Worm (Caenorhabditis elegans) whole organism, L3 larva: ENCODE data around the gene psd-1.

Experiments
- R02D3.7 ChIP-seq: fragments of 150-350 bp; optimal IDR thresholded peaks from 2 replicates; lab custom pipeline; 2014; ENCODE audit warnings: missing biosample characterization, missing genetic modification characterization
- ZK546.5 ChIP-seq: sonication (generic microtip); optimal IDR thresholded peaks from 2 replicates; lab custom pipeline; 2017; ENCODE audit warnings: missing biosample characterization, missing genetic modification characterization
- ama-1 ChIP-seq: fragments of 150-350 bp; optimal IDR thresholded peaks from 2 replicates; lab custom pipeline; 2018
- ceh-28 ChIP-seq: fragments of 150-350 bp; optimal IDR thresholded peaks from 2 replicates; lab custom pipeline; 2014; ENCODE audit warnings: missing biosample characterization, missing genetic modification reagents, missing genetic modification characterization
- ceh-82 ChIP-seq: fragments of 150-350 bp; optimal IDR thresholded peaks from 2 replicates; lab custom pipeline; 2014; ENCODE audit warnings: missing biosample characterization, missing genetic modification characterization
- daf-12 ChIP-seq: fragments of 150-350 bp; optimal IDR thresholded peaks from 2 replicates; lab custom pipeline; 2014; ENCODE audit warnings: missing biosample characterization, missing genetic modification reagents, missing genetic modification characterization
- egl-27 ChIP-seq: sonication (generic microtip); optimal IDR thresholded peaks from 4 replicates; lab custom pipeline; 2017; ENCODE audit warnings: missing biosample characterization, missing genetic modification reagents, missing genetic modification characterization
- elt-1 ChIP-seq: fragments of 150-350 bp; optimal IDR thresholded peaks from 2 replicates; lab custom pipeline; 2014; ENCODE audit warnings: missing biosample characterization, missing genetic modification characterization
- elt-2 ChIP-seq: sonication (generic microtip); optimal IDR thresholded peaks from 2 replicates; lab custom pipeline; 2016; ENCODE audit warnings: missing genetic modification reagents, mild to moderate bottlenecking, missing genetic modification characterization, missing compliant biosample characterization
- elt-3 ChIP-seq, 3 experiments: fragments of 150-350 bp in 1 of 3; sonication (generic microtip) in 2 of 3; optimal IDR thresholded peaks; 2 replicates in 2 of 3; 4 replicates in 1 of 3; lab custom pipeline; 2014 to 2017; ENCODE audit warnings: missing biosample characterization in 3 of 3, missing genetic modification characterization in 3 of 3
- fkh-10 ChIP-seq: sonication (generic microtip); optimal IDR thresholded peaks from 2 replicates; lab custom pipeline; 2017; ENCODE audit warnings: missing biosample characterization, missing genetic modification reagents, missing genetic modification characterization
- jun-1 ChIP-seq: fragments of 150-350 bp; optimal IDR thresholded peaks from 2 replicates; lab custom pipeline; 2014; ENCODE audit warnings: missing biosample characterization, missing genetic modification reagents, missing genetic modification characterization
- lin-39 ChIP-seq: fragments of 150-350 bp; optimal IDR thresholded peaks from 2 replicates; lab custom pipeline; 2018; ENCODE audit warnings: missing biosample characterization, missing genetic modification reagents, missing genetic modification characterization
- lsy-12 ChIP-seq: sonication (generic microtip); optimal IDR thresholded peaks from 2 replicates; lab custom pipeline; 2016; ENCODE audit warnings: mild to moderate bottlenecking, missing genetic modification characterization, missing compliant biosample characterization
- mdl-1 ChIP-seq: fragments of 150-350 bp; optimal IDR thresholded peaks from 2 replicates; lab custom pipeline; 2014; ENCODE audit warnings: missing biosample characterization, missing genetic modification characterization
- nfya-1 ChIP-seq: sonication (generic microtip); optimal IDR thresholded peaks from 2 replicates; lab custom pipeline; 2017; ENCODE audit warnings: missing genetic modification characterization, mild to moderate bottlenecking, missing compliant biosample characterization, antibody characterized with exemption, moderate library complexity; ENCODE audit not compliant: insufficient read depth
- nhr-11 ChIP-seq: fragments of 150-350 bp; optimal IDR thresholded peaks from 2 replicates; lab custom pipeline; 2014; ENCODE audit warnings: missing biosample characterization, missing genetic modification characterization
- nhr-12 ChIP-seq: fragments of 150-350 bp; optimal IDR thresholded peaks from 2 replicates; lab custom pipeline; 2014; ENCODE audit warnings: missing biosample characterization, missing genetic modification characterization
- nhr-23 ChIP-seq: fragments of 150-350 bp; optimal IDR thresholded peaks from 2 replicates; lab custom pipeline; 2014; ENCODE audit warnings: missing biosample characterization, missing genetic modification reagents, missing genetic modification characterization
- nhr-237 ChIP-seq: fragments of 150-350 bp; optimal IDR thresholded peaks from 2 replicates; lab custom pipeline; 2014; ENCODE audit warnings: missing biosample characterization, missing genetic modification characterization
- nhr-28 ChIP-seq: fragments of 150-350 bp; optimal IDR thresholded peaks from 2 replicates; lab custom pipeline; 2014; ENCODE audit warnings: missing biosample characterization, missing genetic modification characterization
- nhr-43 ChIP-seq: sonication (generic microtip); optimal IDR thresholded peaks from 2 replicates; lab custom pipeline; 2016; ENCODE audit warnings: mild to moderate bottlenecking, missing genetic modification characterization, missing compliant biosample characterization; ENCODE audit not compliant: poor library complexity, severe bottlenecking
- nhr-76 ChIP-seq: fragments of 150-350 bp; sonication (generic microtip); optimal IDR thresholded peaks from 5 replicates; lab custom pipeline; 2014; ENCODE audit warnings: missing biosample characterization, missing genetic modification characterization
- nhr-77 ChIP-seq: fragments of 150-350 bp; optimal IDR thresholded peaks from 2 replicates; lab custom pipeline; 2014; ENCODE audit warnings: missing biosample characterization, missing genetic modification characterization
- pha-4 ChIP-seq: fragments of 150-350 bp; optimal IDR thresholded peaks from 2 replicates; lab custom pipeline; 2014; ENCODE audit warnings: missing biosample characterization, missing genetic modification reagents, missing genetic modification characterization
- pqm-1 ChIP-seq: fragments of 150-350 bp; optimal IDR thresholded peaks from 2 replicates; lab custom pipeline; 2017; ENCODE audit warnings: missing biosample characterization, missing genetic modification characterization, inconsistent platforms
- tbx-2 ChIP-seq: sonication (generic microtip); optimal IDR thresholded peaks from 2 replicates; lab custom pipeline; 2016; ENCODE audit warnings: mild to moderate bottlenecking, missing genetic modification characterization, missing compliant biosample characterization
- unc-39 ChIP-seq: sonication (generic microtip); optimal IDR thresholded peaks from 4 replicates; lab custom pipeline; 2017; ENCODE audit warnings: missing biosample characterization, missing genetic modification characterization
- unc-62 ChIP-seq: fragments of 150-350 bp; sonication (generic microtip); optimal IDR thresholded peaks from 4 replicates; lab custom pipeline; 2014; ENCODE audit warnings: missing biosample characterization, missing genetic modification reagents, missing genetic modification characterization
- ztf-4 ChIP-seq: fragments of 150-350 bp; optimal IDR thresholded peaks from 2 replicates; lab custom pipeline; 2014; ENCODE audit warnings: missing biosample characterization, missing genetic modification characterization

The psd-1 gene

DNA sequence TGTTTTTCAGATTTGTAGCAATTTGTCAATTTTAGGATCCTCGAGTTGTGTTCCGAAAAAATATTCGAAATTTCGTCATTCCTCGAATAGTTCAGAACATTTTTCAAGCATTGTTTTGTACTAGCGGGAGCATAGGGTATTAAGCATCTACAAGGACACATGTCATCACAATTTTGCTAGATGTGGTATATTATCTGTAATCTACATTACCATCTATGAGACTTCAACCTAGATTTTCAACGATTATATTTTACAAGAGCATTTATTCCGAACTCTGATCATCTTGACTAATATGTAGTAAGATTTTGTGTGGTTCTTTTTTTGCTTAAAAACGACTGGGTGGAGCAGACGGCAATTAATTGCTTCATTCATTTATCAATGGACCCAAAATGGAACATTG lies 12.2 kb downstream of the psd-1 start:
- TF ChIP-seq nhr-237 (tag; lab: Kevin White, UChicago) (no peak), ceh-28 (tag; lab: Kevin White, UChicago) (no peak), nhr-77 (tag; lab: Kevin White, UChicago) (no peak), ztf-4 (no peak), nhr-76 (tag; lab: Kevin White, UChicago) (no peak), nhr-28 (tag; lab: Kevin White, UChicago) (no peak), elt-3 (tag; optimal IDR thresholded peaks at IDR 0.05; lab: Kevin White, UChicago) (no peak), tbx-2 (no peak), pqm-1 (tag; lab: Kevin White, UChicago) (no peak), fkh-10 (no peak), nhr-43 (tag; lab: Kevin White, UChicago) (no peak), R02D3.7 (tag; lab: Kevin White, UChicago) (no peak)

DNA sequence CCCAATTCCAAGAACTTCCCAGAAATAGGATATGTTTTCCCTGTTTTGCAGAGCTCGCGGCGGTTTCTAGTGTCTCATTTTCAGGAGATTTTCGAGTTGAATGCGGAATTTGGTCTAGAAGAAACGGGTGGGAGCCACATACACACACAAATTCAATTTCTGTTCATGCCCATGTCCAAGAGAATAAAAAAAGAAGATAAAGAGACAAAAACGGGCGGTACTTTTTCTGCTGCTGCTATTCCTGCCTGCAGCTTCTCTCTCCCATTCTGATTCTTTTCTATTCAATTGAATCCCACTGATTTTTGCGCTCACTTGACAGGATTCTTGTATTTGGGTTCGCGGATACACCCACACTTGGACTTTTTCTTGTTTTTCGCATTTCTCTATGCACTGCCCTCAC lies 12.6 kb downstream of the psd-1 start:
- TF ChIP-seq nhr-28 (tag; lab: Kevin White, UChicago) (no peak), fkh-10 (peak; percentile 72), egl-27 (tag; lab: Kevin White, UChicago) (no peak), elt-2 (tag; lab: Kevin White, UChicago) (no peak)
- TF ChIP-seq, all 47 proteins: peak for 1

DNA sequence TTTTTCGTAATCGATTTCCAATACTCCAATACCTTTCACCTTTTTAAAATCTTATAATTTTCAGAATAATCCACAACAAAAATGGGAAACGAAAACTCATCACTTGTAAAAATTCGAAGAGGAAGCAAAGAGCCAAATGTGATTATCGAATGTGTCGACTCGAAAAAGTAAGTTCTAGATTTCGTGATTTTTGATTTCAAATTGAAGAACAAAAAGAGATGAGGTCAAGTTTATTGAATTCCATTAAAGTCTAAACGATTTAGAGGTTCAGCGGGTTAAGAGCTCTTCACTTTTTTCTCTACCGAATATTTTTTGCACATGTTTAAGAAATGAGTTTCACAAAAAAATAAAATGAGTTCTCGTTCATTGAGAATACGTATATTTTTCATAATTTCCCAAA lies 16.3 kb downstream of the psd-1 start, which contains the start of gene B0361.4:
Gene B0361.4, plus strand, starts transcription at position 61 of the 400 bp plus-strand sequence.
- TF ChIP-seq fkh-10, result peak; percentile 93
- TF ChIP-seq lin-39, result no peak

DNA sequence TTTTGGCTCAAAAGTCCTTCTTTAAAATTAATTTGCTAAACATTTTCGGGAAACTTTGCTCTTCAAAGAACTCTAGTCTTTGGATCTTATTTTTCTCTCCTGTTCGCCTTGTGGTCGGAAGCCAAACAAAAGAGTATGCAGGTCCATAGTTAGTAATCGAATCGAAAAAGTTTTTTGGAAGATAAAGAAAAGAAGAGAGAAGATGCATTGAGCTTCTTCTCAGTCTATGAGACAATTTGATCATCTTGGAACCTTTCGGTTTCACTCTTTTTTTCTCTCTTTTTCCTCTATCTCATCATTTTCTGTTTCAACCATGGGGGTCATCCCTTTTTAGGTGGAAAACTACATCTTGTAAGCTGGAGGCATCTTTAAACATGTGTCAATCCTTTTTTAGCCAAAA lies 21.5 kb downstream of the psd-1 start:
- TF ChIP-seq fkh-10 (peak; percentile 71), lsy-12 (tag; lab: Kevin White, UChicago) (no peak), nfya-1 (tag; lab: Kevin White, UChicago) (peak; percentile 16), nhr-23 (tag; lab: Kevin White, UChicago) (no peak)

DNA sequence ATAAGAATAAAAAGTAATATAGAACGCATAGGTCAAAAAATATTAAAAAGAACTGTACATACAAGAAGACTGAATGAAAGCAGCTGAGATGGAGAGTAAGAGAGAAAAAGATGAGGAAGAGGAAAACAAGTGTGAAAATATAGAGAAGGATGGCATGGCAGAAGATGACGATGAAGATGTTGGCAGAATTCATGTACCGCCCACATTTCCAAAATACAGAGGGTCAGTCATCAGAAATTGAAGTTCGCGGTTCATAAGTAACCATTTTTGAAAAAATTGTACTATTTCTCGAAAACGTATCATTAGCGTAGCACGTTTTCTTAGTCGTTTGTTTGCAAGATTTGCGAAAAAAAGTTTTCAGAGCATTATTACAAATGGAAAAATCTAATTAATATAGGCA lies 27.5 kb downstream of the psd-1 start, which contains the start of gene zmp-6:
Gene zmp-6, minus strand, starts transcription at position 101 of the 400 bp plus-strand sequence.
- no peak for TF ChIP-seq daf-12 (tag; lab: Kevin White, UChicago)
- no peak for TF ChIP-seq nhr-76 (tag; lab: Kevin White, UChicago)
- TF ChIP-seq nhr-12 (tag; lab: Kevin White, UChicago), result no peak
- no peak for TF ChIP-seq unc-62 (GFP tag; lab: Kevin White, UChicago)
- no peak for TF ChIP-seq ZK546.5 (tag; lab: Kevin White, UChicago)

DNA sequence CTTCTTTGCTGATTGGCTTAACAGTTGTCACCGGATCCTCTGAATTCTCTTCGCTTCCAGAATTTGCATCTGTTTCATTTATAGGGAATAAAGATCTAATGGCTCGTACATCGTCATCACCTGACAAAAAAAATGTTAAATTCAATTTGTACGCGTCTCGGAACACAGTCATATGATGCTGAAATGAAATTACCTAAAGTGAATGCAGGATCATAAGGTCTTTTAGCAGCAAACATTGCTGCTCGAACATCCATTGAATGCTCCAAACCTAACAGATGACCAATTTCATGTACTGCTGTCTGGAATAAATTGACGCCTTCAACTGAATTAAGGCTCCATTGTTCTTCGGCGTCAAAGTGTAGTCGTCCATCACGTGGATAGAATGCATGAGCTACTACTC lies 28.8 kb downstream of the psd-1 start:
- TF ChIP-seq mdl-1 (no peak), jun-1 (tag; lab: Kevin White, UChicago) (no peak), fkh-10 (peak; percentile 81), nhr-23 (tag; lab: Kevin White, UChicago) (no peak)
- TF ChIP-seq, all 47 proteins: peak for 1

DNA sequence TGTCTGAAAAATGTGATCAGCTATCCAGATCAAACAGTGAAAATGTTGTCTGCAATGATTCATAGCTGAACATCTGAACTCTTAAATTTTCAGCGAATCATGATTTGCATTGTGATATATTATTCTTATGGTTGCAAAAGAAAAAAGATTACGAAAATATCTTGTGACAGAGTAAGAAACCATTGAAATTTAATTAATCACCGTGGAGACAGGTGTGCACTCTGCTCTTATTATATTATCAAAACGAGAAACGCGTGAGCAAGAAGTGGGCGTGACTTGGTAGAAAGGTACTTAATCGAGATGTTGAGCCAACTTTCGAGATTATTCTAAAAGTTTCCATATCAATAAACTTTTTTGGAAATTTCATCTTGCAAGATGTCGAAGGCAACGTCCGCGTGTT lies 32.2 kb downstream of the psd-1 start, which contains the start of gene osm-10:
Gene osm-10, plus strand, starts transcription at position 293 of the 400 bp plus-strand sequence.
- no peak for TF ChIP-seq nhr-77 (tag; lab: Kevin White, UChicago)
- TF ChIP-seq ZK546.5 (tag; lab: Kevin White, UChicago), result no peak
- no peak for TF ChIP-seq unc-62 (GFP tag; lab: Kevin White, UChicago)
- no peak for TF ChIP-seq ceh-28 (tag; lab: Kevin White, UChicago)
- TF ChIP-seq nhr-11, result no peak
- TF ChIP-seq nhr-76 (tag; lab: Kevin White, UChicago), result no peak

DNA sequence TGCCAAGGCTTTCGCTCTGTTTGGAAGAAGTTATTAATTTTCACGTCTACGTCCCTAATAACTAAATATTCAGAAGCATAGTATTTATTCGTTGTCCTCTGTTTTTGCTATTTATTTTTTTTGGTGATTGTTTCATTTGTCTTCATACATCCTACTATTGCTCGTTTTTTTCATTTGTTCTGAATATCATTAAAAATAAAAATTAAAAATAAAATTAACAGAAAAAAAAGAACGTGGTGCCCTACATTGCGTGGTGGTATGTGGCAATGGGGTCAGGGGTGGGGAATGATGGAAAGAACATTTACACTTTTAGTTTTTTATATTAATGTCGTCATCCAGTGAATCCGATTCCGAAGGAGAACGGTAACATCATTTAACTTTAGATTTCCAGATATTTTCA lies 34.1 kb downstream of the psd-1 start, which contains the start of gene ztf-31:
Gene ztf-31, plus strand, starts transcription at position 301 of the 400 bp plus-strand sequence.
- no peak for TF ChIP-seq ama-1 (lab: Kevin White, UChicago)
- no peak for TF ChIP-seq fkh-10
- no peak for TF ChIP-seq elt-3 (tag; optimal IDR thresholded peaks at IDR 0.05; lab: Kevin White, UChicago)
- no peak for TF ChIP-seq elt-1 (tag; lab: Kevin White, UChicago)
- TF ChIP-seq jun-1 (tag; lab: Kevin White, UChicago), result no peak
- TF ChIP-seq nfya-1 (tag; lab: Kevin White, UChicago), result no peak
- no peak for TF ChIP-seq pha-4
- TF ChIP-seq unc-39 (tag; lab: Kevin White, UChicago), result no peak
- no peak for TF ChIP-seq ceh-82
